Fruit fly (Drosophila melanogaster) whole organism, embryonic: Measurements from ENCODE around the gene v.

Source experiments
- CG10147 ChIP-seq: fragments of 200-800 bp; sonication (Bioruptor generic); optimal IDR thresholded peaks from 2 replicates; lab custom pipeline; 2019; ENCODE audit warnings: missing biosample characterization, mild to moderate bottlenecking, missing genetic modification characterization, moderate library complexity
- CG10209 ChIP-seq: fragments of 200-800 bp; sonication (Bioruptor generic); optimal IDR thresholded peaks from 3 replicates; lab custom pipeline; 2017; ENCODE audit warnings: missing biosample characterization, mild to moderate bottlenecking, missing genetic modification characterization, missing genetic modification reagents
- CG10959 ChIP-seq: fragments of 200-800 bp; sonication (Bioruptor generic); IDR thresholded peaks from 2 replicates; pipeline ENCODE4 v1.3.6; 2022; ENCODE audit warnings: missing biosample characterization, missing genetic modification characterization
- CG11560 ChIP-seq: fragments of 200-800 bp; sonication (Bioruptor generic); IDR thresholded peaks from 3 replicates; pipeline ENCODE4 v1.3.6; 2022; ENCODE audit warnings: missing biosample characterization, missing genetic modification characterization
- CG13123 ChIP-seq: fragments of 200-800 bp; sonication (Bioruptor generic); optimal IDR thresholded peaks from 2 replicates; lab custom pipeline; 2016; ENCODE audit warnings: missing biosample characterization, missing genetic modification characterization
- CG16815 ChIP-seq: fragments of 200-800 bp; sonication (Bioruptor generic); optimal IDR thresholded peaks from 3 replicates; lab custom pipeline; 2017; ENCODE audit warnings: missing biosample characterization, mild to moderate bottlenecking, missing genetic modification characterization
- CG1832 ChIP-seq: fragments of 200-800 bp; sonication (Bioruptor generic); optimal IDR thresholded peaks from 2 replicates; lab custom pipeline; 2017; ENCODE audit warnings: missing biosample characterization, mild to moderate bottlenecking, missing genetic modification characterization, inconsistent platforms
- CG18476 ChIP-seq: fragments of 200-800 bp; sonication (Bioruptor generic); optimal IDR thresholded peaks from 2 replicates; lab custom pipeline; 2016; ENCODE audit warnings: missing biosample characterization, mild to moderate bottlenecking, missing genetic modification characterization
- CG2129 ChIP-seq: fragments of 200-800 bp; sonication (Bioruptor generic); IDR thresholded peaks from 2 replicates; pipeline ENCODE4 v1.3.6; 2022; ENCODE audit warnings: missing biosample characterization, missing genetic modification characterization; ENCODE audit not compliant: partially characterized antibody
- CG2712 ChIP-seq: fragments of 200-800 bp; optimal IDR thresholded peaks from 3 replicates; lab custom pipeline; 2019; ENCODE audit warnings: missing biosample characterization, mild to moderate bottlenecking, missing genetic modification characterization, moderate library complexity
- CG30403 ChIP-seq: fragments of 200-800 bp; sonication (Bioruptor generic); optimal IDR thresholded peaks from 3 replicates; lab custom pipeline; 2016; ENCODE audit warnings: missing biosample characterization, missing genetic modification characterization
- CG31365 ChIP-seq: fragments of 200-800 bp; sonication (Bioruptor generic); optimal IDR thresholded peaks from 2 replicates; lab custom pipeline; 2018; ENCODE audit warnings: missing biosample characterization, mild to moderate bottlenecking, missing genetic modification characterization
- CG5245 ChIP-seq: fragments of 200-800 bp; sonication (Bioruptor generic); optimal IDR thresholded peaks from 3 replicates; lab custom pipeline; 2016; ENCODE audit warnings: missing biosample characterization, missing genetic modification characterization
- CG6689 ChIP-seq: fragments of 200-800 bp; sonication (Bioruptor generic); IDR thresholded peaks from 2 replicates; pipeline ENCODE4 v1.3.6; 2022; ENCODE audit warnings: missing biosample characterization, missing genetic modification characterization
- CG6854 ChIP-seq: fragments of 200-800 bp; sonication (Bioruptor generic); optimal IDR thresholded peaks from 3 replicates; lab custom pipeline; 2017; ENCODE audit warnings: missing biosample characterization, mild to moderate bottlenecking, missing genetic modification characterization
- CG7556 ChIP-seq: fragments of 200-800 bp; sonication (Bioruptor generic); optimal IDR thresholded peaks from 2 replicates; lab custom pipeline; 2017; ENCODE audit warnings: missing biosample characterization, mild to moderate bottlenecking, missing genetic modification characterization
- CG7745 ChIP-seq: fragments of 200-800 bp; sonication (Bioruptor generic); optimal IDR thresholded peaks from 2 replicates; lab custom pipeline; 2018; ENCODE audit warnings: missing biosample characterization, mild to moderate bottlenecking, missing genetic modification characterization, moderate library complexity
- CG7928 ChIP-seq: fragments of 200-800 bp; sonication (Bioruptor generic); optimal IDR thresholded peaks from 2 replicates; lab custom pipeline; 2017; ENCODE audit warnings: missing biosample characterization, mild to moderate bottlenecking, missing genetic modification characterization
- CG8388 ChIP-seq: fragments of 200-800 bp; sonication (Bioruptor generic); optimal IDR thresholded peaks from 2 replicates; lab custom pipeline; 2019; ENCODE audit warnings: missing biosample characterization, mild to moderate bottlenecking, missing genetic modification characterization, moderate library complexity
- Doc2 ChIP-seq: fragments of 200-800 bp; sonication (Bioruptor generic); IDR thresholded peaks from 2 replicates; pipeline ENCODE4 v1.3.6; 2022; ENCODE audit warnings: missing biosample characterization, missing genetic modification characterization
- E2f2 ChIP-seq: fragments of 200-800 bp; sonication (Bioruptor generic); IDR thresholded peaks from 2 replicates; pipeline ENCODE4 v1.3.6; 2022; ENCODE audit warnings: missing biosample characterization, missing genetic modification characterization
- Ets65A ChIP-seq: fragments of 200-800 bp; sonication (Bioruptor generic); peaks from one replicate; lab custom pipeline; 2016; ENCODE audit warnings: missing biosample characterization, missing genetic modification characterization
- Hr51 ChIP-seq, 2 experiments: fragments of 200-800 bp; sonication (Bioruptor generic); optimal IDR thresholded peaks; 2 replicates in 1 of 2; 3 replicates in 1 of 2; lab custom pipeline; 2016 to 2018; ENCODE audit warnings: missing biosample characterization in 2 of 2, missing genetic modification characterization in 2 of 2, mild to moderate bottlenecking in 1 of 2, moderate library complexity in 1 of 2
- Myb ChIP-seq: fragments of 200-800 bp; sonication (Bioruptor generic); optimal IDR thresholded peaks from 2 replicates; lab custom pipeline; 2016; ENCODE audit warnings: missing biosample characterization, missing genetic modification characterization
- NFAT ChIP-seq: fragments of 200-800 bp; sonication (Bioruptor generic); IDR thresholded peaks from 2 replicates; pipeline ENCODE4 v1.3.6; 2022; ENCODE audit warnings: missing biosample characterization, missing genetic modification characterization
- Nf-YA ChIP-seq: fragments of 200-800 bp; sonication (Bioruptor generic); IDR thresholded peaks from 2 replicates; pipeline ENCODE4 v1.3.6; 2022; ENCODE audit warnings: missing biosample characterization, missing genetic modification characterization
- Oli ChIP-seq: fragments of 200-800 bp; sonication (Bioruptor generic); optimal IDR thresholded peaks from 2 replicates; lab custom pipeline; 2018; ENCODE audit warnings: missing biosample characterization, mild to moderate bottlenecking, missing genetic modification characterization, moderate library complexity
- PHDP ChIP-seq: fragments of 200-800 bp; sonication (Bioruptor generic); optimal IDR thresholded peaks from 3 replicates; lab custom pipeline; 2018; ENCODE audit warnings: missing biosample characterization, mild to moderate bottlenecking, missing genetic modification characterization, moderate library complexity
- Poxn ChIP-seq: fragments of 200-800 bp; sonication (Bioruptor generic); IDR thresholded peaks from 2 replicates; pipeline ENCODE4 v1.3.6; 2022; ENCODE audit warnings: missing biosample characterization, missing genetic modification characterization
- Rfx ChIP-seq: fragments of 200-800 bp; sonication (Bioruptor generic); IDR thresholded peaks from 2 replicates; pipeline ENCODE4 v1.3.6; 2022; ENCODE audit warnings: missing biosample characterization, missing genetic modification characterization
- Sox100B ChIP-seq: fragments of 200-800 bp; sonication (Bioruptor generic); optimal IDR thresholded peaks from 3 replicates; lab custom pipeline; 2018; ENCODE audit warnings: missing biosample characterization, mild to moderate bottlenecking, missing genetic modification characterization
- Taf1 ChIP-seq: fragments of 200-800 bp; sonication (Bioruptor generic); IDR thresholded peaks from 2 replicates; pipeline ENCODE4 v1.3.6; 2022; ENCODE audit warnings: missing biosample characterization, missing genetic modification characterization
- Xrp1 ChIP-seq: fragments of 200-800 bp; sonication (Bioruptor generic); IDR thresholded peaks from 2 replicates; pipeline ENCODE4 v1.3.6; 2022; ENCODE audit warnings: missing biosample characterization, missing genetic modification characterization
- br ChIP-seq: fragments of >200 bp; optimal IDR thresholded peaks from 2 replicates; lab custom pipeline; 2017
- croc ChIP-seq: fragments of 200-800 bp; sonication (Bioruptor generic); conservative IDR thresholded peaks from 3 replicates; pipeline ENCODE4 v1.3.6; 2022; ENCODE audit warnings: missing biosample characterization, missing genetic modification characterization
- dmrt11E ChIP-seq: fragments of 200-800 bp; sonication (Bioruptor generic); optimal IDR thresholded peaks from 3 replicates; lab custom pipeline; 2018; ENCODE audit warnings: missing biosample characterization, mild to moderate bottlenecking, missing genetic modification characterization, moderate library complexity
- exex ChIP-seq: fragments of 200-800 bp; sonication (Bioruptor generic); optimal IDR thresholded peaks from 4 replicates; lab custom pipeline; 2018; ENCODE audit warnings: missing biosample characterization, mild to moderate bottlenecking, missing genetic modification characterization, moderate library complexity
- fd64A ChIP-seq: fragments of 200-800 bp; sonication (Bioruptor generic); optimal IDR thresholded peaks from 3 replicates; lab custom pipeline; 2018; ENCODE audit warnings: missing biosample characterization, mild to moderate bottlenecking, missing genetic modification characterization
- gcm ChIP-seq: fragments of 200-800 bp; sonication (Bioruptor generic); optimal IDR thresholded peaks from 2 replicates; lab custom pipeline; 2019; ENCODE audit warnings: missing biosample characterization, mild to moderate bottlenecking, missing genetic modification characterization, moderate library complexity
- gcm2 ChIP-seq: fragments of 200-800 bp; sonication (Bioruptor generic); optimal IDR thresholded peaks from 2 replicates; lab custom pipeline; 2016; ENCODE audit warnings: missing biosample characterization, missing genetic modification characterization
- gem ChIP-seq: fragments of 200-800 bp; sonication (Bioruptor generic); optimal IDR thresholded peaks from 2 replicates; lab custom pipeline; 2019; ENCODE audit warnings: missing biosample characterization, mild to moderate bottlenecking, missing genetic modification characterization, moderate library complexity
- gfzf ChIP-seq: fragments of 200-800 bp; sonication (Bioruptor generic); optimal IDR thresholded peaks from 2 replicates; lab custom pipeline; 2016; ENCODE audit warnings: missing biosample characterization, mild to moderate bottlenecking, missing genetic modification characterization, moderate library complexity
- grn ChIP-seq: fragments of 200-800 bp; sonication (Bioruptor generic); optimal IDR thresholded peaks from 3 replicates; lab custom pipeline; 2017; ENCODE audit warnings: missing biosample characterization, missing genetic modification characterization
- h ChIP-seq: fragments of >200 bp; optimal IDR thresholded peaks from 2 replicates; lab custom pipeline; 2017
- jumu ChIP-seq: fragments of 200-800 bp; sonication (Bioruptor generic); optimal IDR thresholded peaks from 3 replicates; lab custom pipeline; 2016; ENCODE audit warnings: missing biosample characterization, missing genetic modification characterization
- mld ChIP-seq: fragments of 200-800 bp; sonication (Bioruptor generic); IDR thresholded peaks from 3 replicates; pipeline ENCODE4 v1.3.6; 2022; ENCODE audit warnings: missing biosample characterization, missing genetic modification characterization; ENCODE audit not compliant: partially characterized antibody
- pita ChIP-seq: fragments of 200-800 bp; sonication (Bioruptor generic); optimal IDR thresholded peaks from 2 replicates; lab custom pipeline; 2017; ENCODE audit warnings: missing biosample characterization, mild to moderate bottlenecking, missing genetic modification characterization
- pnt ChIP-seq: fragments of 200-800 bp; sonication (Bioruptor generic); optimal IDR thresholded peaks from 3 replicates; lab custom pipeline; 2016; ENCODE audit warnings: missing biosample characterization, missing genetic modification characterization
- psq ChIP-seq: fragments of 200-800 bp; sonication (Bioruptor generic); optimal IDR thresholded peaks from 2 replicates; lab custom pipeline; 2017; ENCODE audit warnings: missing biosample characterization, missing genetic modification characterization
- sisA ChIP-seq: fragments of 200-800 bp; sonication (Bioruptor generic); IDR thresholded peaks from 2 replicates; pipeline ENCODE4 v1.3.6; 2022; ENCODE audit warnings: missing biosample characterization, missing genetic modification characterization
- slou ChIP-seq: fragments of 200-800 bp; sonication (Bioruptor generic); optimal IDR thresholded peaks from 3 replicates; lab custom pipeline; 2016; ENCODE audit warnings: missing biosample characterization, missing genetic modification characterization
- tio ChIP-seq: fragments of 200-800 bp; sonication (Bioruptor generic); optimal IDR thresholded peaks from 2 replicates; lab custom pipeline; 2017; ENCODE audit warnings: missing biosample characterization, missing genetic modification characterization, inconsistent platforms
- tup ChIP-seq: fragments of 200-800 bp; sonication (Bioruptor generic); optimal IDR thresholded peaks from 2 replicates; lab custom pipeline; 2016; ENCODE audit warnings: missing biosample characterization, mild to moderate bottlenecking, missing genetic modification characterization, moderate library complexity

The v gene

dm6 chrX:10899232-10899631, 24.5 kb upstream of the v start, which contains the start of gene CG1582 (continued):
- peak; percentile 50 for TF ChIP-seq gem (tag; lab: Kevin White, UChicago)
- TF ChIP-seq psq (GFP tag; lab: Kevin White, UChicago), result no peak
- no peak for TF ChIP-seq CG18476 (GFP tag; lab: Kevin White, UChicago)
- no peak for TF ChIP-seq Sox100B (GFP tag; lab: Kevin White, UChicago)
- TF ChIP-seq CG10959 (GFP tag; lab: Robert Waterston, UW), result no peak
- TF ChIP-seq Myb (GFP tag; lab: Kevin White, UChicago), result no peak
- no peak for TF ChIP-seq Poxn
- peak; percentile 50 for TF ChIP-seq gfzf (GFP tag; lab: Kevin White, UChicago)
- no peak for TF ChIP-seq CG1832 (GFP tag; lab: Kevin White, UChicago)
- TF ChIP-seq exex (tag; lab: Kevin White, UChicago), result no peak
- peak; percentile 38 for TF ChIP-seq CG30403
- TF ChIP-seq Doc2 (GFP tag; lab: Robert Waterston, UW), result no peak
- TF ChIP-seq Hr51 (GFP tag; optimal IDR thresholded peaks at IDR 0.05; lab: Kevin White, UChicago), result no peak
- TF ChIP-seq jumu (GFP tag; lab: Kevin White, UChicago), result no peak
- TF ChIP-seq CG6689 (GFP tag; lab: Robert Waterston, UW), result peak; percentile 19; the same call in 1 of the 2 replicates
- TF ChIP-seq E2f2 (GFP tag; lab: Robert Waterston, UW), result peak; percentile 83
- TF ChIP-seq CG7556 (GFP tag; lab: Kevin White, UChicago), result no peak
- TF ChIP-seq Xrp1, result no peak
- TF ChIP-seq CG7928 (GFP tag; lab: Kevin White, UChicago), result no peak
- TF ChIP-seq NFAT (GFP tag; lab: Robert Waterston, UW), result no peak
- TF ChIP-seq CG13123 (GFP tag; lab: Kevin White, UChicago), result no peak
- TF ChIP-seq CG2129 (GFP tag; lab: Robert Waterston, UW), result no peak
- TF ChIP-seq slou (GFP tag; lab: Kevin White, UChicago), result no peak
- no peak for TF ChIP-seq h (lab: Kevin White, UChicago)
- no peak for TF ChIP-seq br (lab: Kevin White, UChicago)
- peak; percentile 42 for TF ChIP-seq CG2712 (tag; lab: Kevin White, UChicago)
- no peak for TF ChIP-seq mld (GFP tag; lab: Robert Waterston, UW)
- TF ChIP-seq Oli (tag; lab: Kevin White, UChicago), result peak; percentile 14
- no peak for TF ChIP-seq pita (GFP tag; lab: Kevin White, UChicago)
- TF ChIP-seq CG7745 (tag; lab: Kevin White, UChicago), result no peak
- no peak for TF ChIP-seq CG6854
- no peak for TF ChIP-seq pnt (GFP tag; lab: Kevin White, UChicago)
- TF ChIP-seq CG8388, result peak; percentile 83
- peak; percentile 36 for TF ChIP-seq CG10147 (GFP tag; lab: Kevin White, UChicago)
- TF ChIP-seq tio (GFP tag; lab: Kevin White, UChicago), result no peak
- no peak for TF ChIP-seq PHDP (tag; lab: Kevin White, UChicago)
- TF ChIP-seq CG11560 (tag; lab: Robert Waterston, UW), result no peak
- TF ChIP-seq CG5245 (GFP tag; lab: Kevin White, UChicago), result no peak
- no peak for TF ChIP-seq gcm2 (GFP tag; lab: Kevin White, UChicago)
- no peak for TF ChIP-seq CG16815 (GFP tag; lab: Kevin White, UChicago)
- TF ChIP-seq sisA, result no peak
- TF ChIP-seq Ets65A (GFP tag; lab: Kevin White, UChicago), result no peak
- no peak for TF ChIP-seq CG31365
- peak; percentile 52; the same call in 1 of the 2 replicates for TF ChIP-seq Rfx
- no peak for TF ChIP-seq Taf1 (GFP tag; lab: Robert Waterston, UW)
- TF ChIP-seq tup, result no peak
- peak; percentile 14 for TF ChIP-seq gcm (GFP tag; lab: Kevin White, UChicago)
- peak; percentile 18 for TF ChIP-seq CG10209 (GFP tag; lab: Kevin White, UChicago)
- no peak for TF ChIP-seq Nf-YA
- no peak for TF ChIP-seq grn (GFP tag; lab: Kevin White, UChicago)
- no peak for TF ChIP-seq fd64A (GFP tag; lab: Kevin White, UChicago)
- peak; percentile 21 for TF ChIP-seq dmrt11E (tag; lab: Kevin White, UChicago)
- no peak for TF ChIP-seq croc
